Worm (Caenorhabditis elegans): ENCODE results near the gene ttr-42.

Gene ttr-42

DNA sequence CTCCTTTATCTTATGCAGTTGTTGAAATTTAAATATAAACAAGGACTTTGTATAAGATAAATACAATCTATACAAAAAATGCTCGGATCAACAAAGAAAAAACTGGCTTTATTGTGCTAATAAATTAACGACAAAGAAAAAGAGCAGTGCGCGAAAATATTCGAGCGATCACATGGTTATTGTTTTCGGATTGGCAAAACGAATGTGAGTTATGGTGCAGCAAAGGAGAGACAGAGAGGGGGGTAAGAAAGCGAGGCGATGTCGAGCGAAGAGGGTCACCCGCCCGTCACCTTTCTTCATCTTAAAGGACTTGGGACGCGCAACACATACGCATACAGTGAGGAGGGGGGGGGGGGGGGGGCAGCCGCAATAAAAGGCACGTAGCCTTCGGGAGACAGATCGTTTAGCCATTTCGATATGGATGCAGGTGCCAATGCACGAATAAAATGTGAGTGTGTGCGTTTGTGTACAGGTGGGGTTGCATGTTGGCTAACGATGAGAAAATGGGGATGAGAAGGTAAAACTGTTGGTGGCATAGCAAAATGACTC lies 5.7 kb downstream of the ttr-42 start:
- TF ChIP-seq dmd-4 (tag; optimal IDR thresholded peaks at IDR 0.05) (no peak), sma-3 (GFP tag; optimal IDR thresholded peaks at IDR 0.05) (no peak), gmeb-1 (tag; optimal IDR thresholded peaks at IDR 0.05) (no peak), nhr-25 (tag; optimal IDR thresholded peaks at IDR 0.05) (peak; percentile 24)

DNA sequence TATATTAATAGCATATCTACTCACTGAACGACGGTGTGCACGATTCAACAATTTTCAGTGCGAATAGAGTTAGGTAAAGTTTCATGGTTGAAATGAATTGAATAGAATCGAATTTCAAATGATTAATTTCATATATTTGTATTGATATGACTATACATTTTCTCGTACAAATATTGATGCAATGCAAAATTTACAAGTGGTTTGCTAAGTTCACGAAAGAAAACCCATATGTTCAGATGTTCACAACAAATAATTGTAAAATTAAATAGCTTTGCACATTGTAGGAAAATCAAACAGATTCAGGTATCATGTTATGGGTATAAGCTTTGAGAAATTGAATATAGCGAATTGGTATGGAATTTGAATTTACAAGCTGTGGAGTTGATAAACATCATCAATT lies 8.1 kb downstream of the ttr-42 start, which contains the start of gene H01M10.2:
Gene H01M10.2 (minus strand): TSS at position 101 of the 400 bp plus-strand sequence.
- TF ChIP-seq elt-3 (tag; optimal IDR thresholded peaks at IDR 0.05), result no peak
- no peak for TF ChIP-seq sma-9 (GFP tag; optimal IDR thresholded peaks at IDR 0.05)
- no peak for TF ChIP-seq sma-9 (tag; optimal IDR thresholded peaks at IDR 0.05)
- TF ChIP-seq nhr-12 (tag; optimal IDR thresholded peaks at IDR 0.05), result no peak
- no peak for TF ChIP-seq lsy-2 (tag; optimal IDR thresholded peaks at IDR 0.05)
- no peak for TF ChIP-seq egl-27 (tag; optimal IDR thresholded peaks at IDR 0.05)

ce11 chrX:2588012-2588411 lies 10.5 kb downstream of the ttr-42 start:
- TF ChIP-seq nhr-25 (tag; optimal IDR thresholded peaks at IDR 0.05), result peak; percentile 75
- no peak for TF ChIP-seq nhr-12 (tag; optimal IDR thresholded peaks at IDR 0.05)
- TF ChIP-seq alr-1 (tag; optimal IDR thresholded peaks at IDR 0.05), result no peak
- peak; percentile 15 for TF ChIP-seq nhr-129 (tag; optimal IDR thresholded peaks at IDR 0.05)
- TF ChIP-seq C34F6.9 (tag; optimal IDR thresholded peaks at IDR 0.05), result no peak
- no peak for TF ChIP-seq unc-62 (GFP tag; optimal IDR thresholded peaks at IDR 0.05)

ce11 chrX:2590023-2590422 lies 12.5 kb downstream of the ttr-42 start:
- TF ChIP-seq crh-2 (tag; optimal IDR thresholded peaks at IDR 0.05) (peak; percentile 5), ceh-16 (tag; optimal IDR thresholded peaks at IDR 0.05) (no peak)

- peak; percentile 10 for TF ChIP-seq nhr-6 (tag; optimal IDR thresholded peaks at IDR 0.05)
- TF ChIP-seq sma-9 (GFP tag; optimal IDR thresholded peaks at IDR 0.05), result peak; percentile 47
- TF ChIP-seq sma-9 (tag; optimal IDR thresholded peaks at IDR 0.05), result no peak
- peak; percentile 49 for TF ChIP-seq ama-1 (optimal IDR thresholded peaks at IDR 0.05)
- TF ChIP-seq nhr-25 (tag; optimal IDR thresholded peaks at IDR 0.05), result peak; percentile 85
- TF ChIP-seq crh-2 (tag; optimal IDR thresholded peaks at IDR 0.05), result peak; percentile 17
- TF ChIP-seq fos-1 (tag; optimal IDR thresholded peaks at IDR 0.05), result peak; percentile 26
- TF ChIP-seq nhr-10 (tag; optimal IDR thresholded peaks at IDR 0.05), result no peak
- TF ChIP-seq blmp-1 (tag; optimal IDR thresholded peaks at IDR 0.05; ENCODE audit: insufficient read depth), result peak; percentile 36
- TF ChIP-seq dmd-4 (tag; optimal IDR thresholded peaks at IDR 0.05), result no peak
- TF ChIP-seq nhr-21 (tag; optimal IDR thresholded peaks at IDR 0.05), result peak; percentile 82
- no peak for TF ChIP-seq ztf-4 (tag; optimal IDR thresholded peaks at IDR 0.05)
- TF ChIP-seq sma-3 (GFP tag; optimal IDR thresholded peaks at IDR 0.05), result peak; percentile 12
- peak; percentile 38 for TF ChIP-seq nhr-129 (tag; optimal IDR thresholded peaks at IDR 0.05)
- peak; percentile 73 for TF ChIP-seq sem-4 (tag; optimal IDR thresholded peaks at IDR 0.05)
- peak; percentile 24 for TF ChIP-seq ceh-16 (tag; optimal IDR thresholded peaks at IDR 0.05)
Observed at ce11 chrX:2590777-2591176, 13.2 kb downstream of the ttr-42 start.

- no peak for TF ChIP-seq ztf-1 (GFP tag; conservative IDR thresholded peaks at IDR 0.05)
- TF ChIP-seq unc-62 (GFP tag; optimal IDR thresholded peaks at IDR 0.05), result no peak
- TF ChIP-seq blmp-1 (tag; optimal IDR thresholded peaks at IDR 0.05; ENCODE audit: insufficient read depth), result peak; percentile 90
- TF ChIP-seq nhr-10 (tag; optimal IDR thresholded peaks at IDR 0.05), result no peak
- TF ChIP-seq nhr-237 (tag; optimal IDR thresholded peaks at IDR 0.05), result no peak
- TF ChIP-seq snpc-4 (tag; optimal IDR thresholded peaks at IDR 0.05), result peak; percentile 23
- TF ChIP-seq R02D3.7 (tag; optimal IDR thresholded peaks at IDR 0.05), result no peak
- no peak for TF ChIP-seq ztf-11 (tag; optimal IDR thresholded peaks at IDR 0.05)
- no peak for TF ChIP-seq lin-13 (GFP tag; optimal IDR thresholded peaks at IDR 0.05)
- peak in 1 of 2 experiments; percentile 51 for TF ChIP-seq lsy-2 (tag; optimal IDR thresholded peaks at IDR 0.05)
- no peak for TF ChIP-seq ceh-82 (tag; optimal IDR thresholded peaks at IDR 0.05)
- peak; percentile 84 for TF ChIP-seq sma-9 (GFP tag; optimal IDR thresholded peaks at IDR 0.05)
- no peak for TF ChIP-seq sma-9 (tag; optimal IDR thresholded peaks at IDR 0.05)
- TF ChIP-seq nhr-25 (tag; optimal IDR thresholded peaks at IDR 0.05), result peak; percentile 88
- TF ChIP-seq unc-55 (GFP tag; optimal IDR thresholded peaks at IDR 0.05), result no peak
- no peak for TF ChIP-seq nhr-23 (tag; optimal IDR thresholded peaks at IDR 0.05)
- no peak for TF ChIP-seq aly-2 (tag; optimal IDR thresholded peaks at IDR 0.05)
- no peak for TF ChIP-seq lin-11 (tag; optimal IDR thresholded peaks at IDR 0.05)
- peak; percentile 18 for TF ChIP-seq egl-27 (tag; optimal IDR thresholded peaks at IDR 0.05)
- TF ChIP-seq dmd-4 (tag; optimal IDR thresholded peaks at IDR 0.05), result no peak
- no peak for TF ChIP-seq gmeb-1 (tag; optimal IDR thresholded peaks at IDR 0.05)
- no peak for TF ChIP-seq peb-1 (tag; optimal IDR thresholded peaks at IDR 0.05)
- no peak for TF ChIP-seq lin-39 (tag; optimal IDR thresholded peaks at IDR 0.05)
- no peak for TF ChIP-seq nhr-11 (tag; optimal IDR thresholded peaks at IDR 0.05)
- TF ChIP-seq sma-3 (GFP tag; optimal IDR thresholded peaks at IDR 0.05), result peak; percentile 65
- TF ChIP-seq skn-1 (tag; optimal IDR thresholded peaks at IDR 0.05), result no peak
- no peak for TF ChIP-seq crh-2 (tag; optimal IDR thresholded peaks at IDR 0.05)
- no peak for TF ChIP-seq zag-1 (tag; optimal IDR thresholded peaks at IDR 0.05)
- TF ChIP-seq nhr-77 (tag; optimal IDR thresholded peaks at IDR 0.05), result no peak
- TF ChIP-seq sem-4 (tag; optimal IDR thresholded peaks at IDR 0.05), result no peak
- peak; percentile 61 for TF ChIP-seq nhr-129 (tag; optimal IDR thresholded peaks at IDR 0.05)
- no peak for TF ChIP-seq ztf-4 (tag; optimal IDR thresholded peaks at IDR 0.05)
Observed at ce11 chrX:2591586-2592000, 14.1 kb downstream of the ttr-42 start.

Measured in whole organism, L2 larva.